Fruit fly (Drosophila melanogaster): Measurements from ENCODE around the gene ome.
A peak's percentile ranks its signal among the peaks of the same experiment; 100 is the strongest.

Gene ome

dm6 chr3L:14678097-14678679 is 5.5 kb downstream of the ome start, which contains the start of gene CG4914 (continued):
- TF ChIP-seq Awh (GFP tag; IDR thresholded peaks at IDR 0.05) (peak; percentile 77; the same call in 1 of the 2 replicates), B-H1 (GFP tag; IDR thresholded peaks at IDR 0.05) (peak; percentile 20; the same call in 1 of the 3 replicates), kah (GFP tag; optimal IDR thresholded peaks at IDR 0.05) (peak; percentile 28), Fer3 (tag; optimal IDR thresholded peaks at IDR 0.05) (peak; percentile 55), knrl (GFP tag; IDR thresholded peaks at IDR 0.05; ENCODE audit: partially characterized antibody) (no peak), CG31224 (GFP tag; IDR thresholded peaks at IDR 0.05) (peak; percentile 55), CG9437 (GFP tag; optimal IDR thresholded peaks at IDR 0.05) (peak; percentile 78), gem (tag; optimal IDR thresholded peaks at IDR 0.05) (peak; percentile 94), CG17186 (GFP tag; optimal IDR thresholded peaks at IDR 0.05) (peak; percentile 13), CG17328 (GFP tag; IDR thresholded peaks at IDR 0.05) (peak; percentile 55; the same call in 1 of the 2 replicates), dati (GFP tag; IDR thresholded peaks at IDR 0.05) (no peak), CG6689 (GFP tag; IDR thresholded peaks at IDR 0.05) (peak; percentile 77), CG6683 (GFP tag; optimal IDR thresholded peaks at IDR 0.05) (peak; percentile 34), CG10979 (tag; optimal IDR thresholded peaks at IDR 0.05) (peak; percentile 95), CG31365 (tag; optimal IDR thresholded peaks at IDR 0.05) (no peak), Vsx1 (GFP tag; optimal IDR thresholded peaks at IDR 0.05) (peak; percentile 42), CG12219 (GFP tag; optimal IDR thresholded peaks at IDR 0.05) (peak; percentile 41), CG4282 (GFP tag; optimal IDR thresholded peaks at IDR 0.05) (no peak), CG2129 (GFP tag; IDR thresholded peaks at IDR 0.05; ENCODE audit: partially characterized antibody) (no peak), stc (GFP tag; IDR thresholded peaks at IDR 0.05) (peak; percentile 47; the same call in 1 of the 2 replicates), Fer2 (tag; optimal IDR thresholded peaks at IDR 0.05) (no peak), CG17829 (tag; optimal IDR thresholded peaks at IDR 0.05) (peak; percentile 93), phol (tag; optimal IDR thresholded peaks at IDR 0.05) (peak; percentile 91), CG17802 (tag; optimal IDR thresholded peaks at IDR 0.05) (peak; percentile 44), Atf3 (GFP tag; optimal IDR thresholded peaks at IDR 0.05) (no peak), MESR4 (GFP tag; optimal IDR thresholded peaks at IDR 0.05) (no peak), Optix (GFP tag; IDR thresholded peaks at IDR 0.05) (no peak), Asciz (GFP tag; optimal IDR thresholded peaks at IDR 0.05) (peak; percentile 61), CG13123 (GFP tag; optimal IDR thresholded peaks at IDR 0.05) (peak; percentile 41), ATbp (GFP tag; optimal IDR thresholded peaks at IDR 0.05) (peak; percentile 63), lilli (GFP tag; optimal IDR thresholded peaks at IDR 0.05) (peak; percentile 55), aop (GFP tag; IDR thresholded peaks at IDR 0.05) (no peak), cg (GFP tag; optimal IDR thresholded peaks at IDR 0.05) (no peak), CG10959 (GFP tag; IDR thresholded peaks at IDR 0.05) (peak; percentile 49; the same call in 1 of the 2 replicates), pan (optimal IDR thresholded peaks at IDR 0.05) (no peak), pan (GFP tag; optimal IDR thresholded peaks at IDR 0.05 in 1 of 2, IDR thresholded peaks at IDR 0.05 in 1 of 2) (peak in 1 of 2 experiments; percentile 52), CG9817 (tag; optimal IDR thresholded peaks at IDR 0.05) (peak; percentile 34), Atf-2 (GFP tag; optimal IDR thresholded peaks at IDR 0.05) (no peak), CG13775 (GFP tag; optimal IDR thresholded peaks at IDR 0.05) (peak; percentile 79), Elba2 (GFP tag; optimal IDR thresholded peaks at IDR 0.05) (no peak), CG30020 (tag; optimal IDR thresholded peaks at IDR 0.05) (peak; percentile 61), CG17361 (GFP tag; IDR thresholded peaks at IDR 0.05) (peak; percentile 97), ase (GFP tag; IDR thresholded peaks at IDR 0.05) (no peak; the same call in 2 of the 3 replicates), Gug (GFP tag; IDR thresholded peaks at IDR 0.05) (peak; percentile 39; the same call in 2 of the 4 replicates), slp2 (GFP tag; optimal IDR thresholded peaks at IDR 0.05) (no peak), Doc3 (GFP tag; IDR thresholded peaks at IDR 0.05; ENCODE audit: partially characterized antibody) (no peak), CG6254 (GFP tag; optimal IDR thresholded peaks at IDR 0.05) (peak; percentile 74), psq (GFP tag; optimal IDR thresholded peaks at IDR 0.05) (no peak), ara (GFP tag; IDR thresholded peaks at IDR 0.05) (peak; percentile 58), dmrt99B (tag; optimal IDR thresholded peaks at IDR 0.05) (peak; percentile 85)

Measured in whole organism, embryonic.